Worm (Caenorhabditis elegans): ENCODE data around the gene nas-22.
A peak's percentile ranks its signal among the peaks of the same experiment; 100 is the strongest.

nas-22 gene

DNA sequence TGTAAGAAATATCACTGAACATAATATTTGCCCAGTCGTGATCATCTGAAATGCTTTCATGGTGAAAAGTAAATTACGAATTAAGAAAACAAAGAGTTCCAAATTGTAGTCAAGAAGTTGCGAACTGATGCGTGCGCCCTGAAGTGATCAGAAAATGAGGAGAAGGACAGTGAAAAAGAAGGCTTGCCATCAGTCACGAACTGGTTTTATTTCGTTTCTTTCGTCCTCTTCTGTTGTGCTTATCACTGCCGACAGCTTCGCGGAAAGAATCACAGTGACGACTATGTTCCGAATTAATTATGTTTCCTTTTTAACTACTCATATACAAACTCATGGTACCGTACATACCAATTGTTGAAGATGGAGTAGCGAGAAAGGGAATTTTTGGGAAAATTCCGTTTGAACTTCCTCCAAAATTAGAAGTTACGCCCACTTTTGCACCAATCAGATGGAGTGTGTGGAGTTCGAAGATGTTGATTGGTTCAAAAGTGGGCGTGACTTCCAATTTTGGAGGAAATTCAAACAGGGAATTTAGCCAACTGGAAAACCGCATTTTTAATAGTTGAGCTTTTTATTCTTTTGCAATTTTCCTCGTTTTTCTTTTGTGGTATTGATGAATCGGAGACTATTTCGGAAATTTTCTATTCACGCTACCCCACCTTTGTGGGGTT lies 28.7 kb downstream of the nas-22 start, which contains the start of gene C55A6.12:
Gene C55A6.12 (minus strand): TSS at position 51 of the 671 bp plus-strand sequence.
- 0 out of 2 replicates have a peak, but pooled peaks have one; percentile 32 for TF ChIP-seq ztf-23 (GFP tag; IDR thresholded peaks at IDR 0.05)
- TF ChIP-seq ztf-29 (GFP tag; IDR thresholded peaks at IDR 0.05), result no peak

DNA sequence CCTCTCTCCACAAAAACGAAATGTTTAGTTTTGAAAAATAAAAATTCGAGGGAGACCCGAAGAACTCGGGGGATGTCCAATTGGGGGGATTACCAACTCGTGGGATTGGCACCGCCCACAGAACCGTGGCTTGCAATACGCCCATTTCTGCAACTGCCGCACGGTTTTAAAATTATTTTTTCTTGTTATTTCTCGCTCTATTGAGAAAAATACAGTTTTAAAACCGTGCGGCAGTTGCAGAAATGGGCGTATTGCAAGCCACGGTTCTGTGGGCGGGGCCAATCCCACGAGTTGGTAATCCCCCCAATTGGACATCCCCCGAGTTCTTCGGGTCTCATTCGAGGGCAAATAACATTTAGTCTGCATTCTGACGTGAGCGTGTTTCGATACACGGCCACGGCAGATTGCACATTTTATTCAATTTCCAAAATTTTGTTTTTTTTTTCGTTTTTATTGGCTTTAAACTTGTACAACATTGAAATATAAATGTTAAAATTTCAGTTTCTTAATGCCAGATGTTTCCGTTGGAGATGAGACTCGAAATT lies 30.4 kb downstream of the nas-22 start, which contains the start of the genes C55A6.1 and C55A6.10:
Gene C55A6.1 (minus strand): TSS at position 116 of the 545 bp plus-strand sequence.
Gene C55A6.10 (plus strand): TSS at position 495 of the 545 bp plus-strand sequence.
- peak; percentile 68; the same call in 1 of the 2 replicates for TF ChIP-seq ztf-23 (GFP tag; IDR thresholded peaks at IDR 0.05)
- 0 out of 2 replicates have a peak, but pooled peaks have one; percentile 39 for TF ChIP-seq tab-1 (GFP tag; IDR thresholded peaks at IDR 0.05)
- TF ChIP-seq flt-1 (GFP tag; IDR thresholded peaks at IDR 0.05), result 0 out of 2 replicates have a peak, but pooled peaks have one; percentile 24
- peak; percentile 1 for TF ChIP-seq cog-1 (tag; optimal IDR thresholded peaks at IDR 0.05)

DNA sequence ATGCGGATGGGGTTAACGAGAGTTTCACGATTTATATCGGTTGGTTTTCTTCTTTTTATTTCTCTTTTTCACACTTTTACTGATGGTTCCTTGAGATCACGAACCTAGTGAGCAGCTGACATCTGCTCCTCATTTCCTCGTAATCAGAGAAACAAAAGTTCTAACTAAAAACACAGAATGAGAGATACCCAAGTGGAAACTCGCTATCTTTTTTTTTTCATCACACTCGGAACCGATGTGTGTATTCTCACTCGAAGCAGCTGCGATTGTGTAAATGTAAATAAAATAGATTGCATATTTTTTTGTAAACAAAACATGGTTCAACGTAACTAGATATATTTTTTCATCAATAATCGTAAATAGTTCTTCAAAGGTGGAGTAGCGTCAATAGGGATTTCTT lies 31.8 kb downstream of the nas-22 start:
- TF ChIP-seq cog-1 (tag; optimal IDR thresholded peaks at IDR 0.05) (no peak), ref-1 (GFP tag; conservative IDR thresholded peaks at IDR 0.05) (no peak), med-1 (GFP tag; optimal IDR thresholded peaks at IDR 0.05; ENCODE audit: insufficient read depth) (no peak), ztf-23 (GFP tag; IDR thresholded peaks at IDR 0.05) (no peak), ztf-29 (GFP tag; IDR thresholded peaks at IDR 0.05) (no peak), flt-1 (GFP tag; IDR thresholded peaks at IDR 0.05) (no peak), T22C8.4 (GFP tag; IDR thresholded peaks at IDR 0.05) (no peak), klf-2 (GFP tag; conservative IDR thresholded peaks at IDR 0.05) (no peak), tab-1 (GFP tag; IDR thresholded peaks at IDR 0.05) (no peak)

DNA sequence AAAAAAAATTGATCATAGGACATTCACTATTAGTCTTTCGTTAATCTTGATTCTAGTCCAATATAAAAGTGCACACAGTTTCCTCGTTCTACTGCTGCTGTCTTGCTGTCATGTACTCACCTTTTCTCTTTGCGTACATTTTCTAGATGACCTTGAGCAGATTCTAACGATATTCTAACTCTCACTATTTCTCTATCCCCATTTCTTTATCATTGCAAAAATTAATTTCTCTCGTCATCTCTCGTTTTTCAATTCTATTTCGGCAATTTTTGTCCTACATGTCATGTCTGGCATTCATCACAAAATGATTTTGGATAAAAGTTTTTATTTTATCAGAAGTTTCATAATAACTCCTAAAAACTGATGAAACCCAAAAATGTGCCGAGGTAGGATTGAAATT lies 34.3 kb downstream of the nas-22 start, which contains the start of gene ttll-5:
Gene ttll-5 (plus strand): TSS at position 288 of the 400 bp plus-strand sequence.
- TF ChIP-seq flt-1 (GFP tag; IDR thresholded peaks at IDR 0.05) (no peak), ref-1 (GFP tag; conservative IDR thresholded peaks at IDR 0.05) (no peak), T22C8.4 (GFP tag; IDR thresholded peaks at IDR 0.05) (no peak), cog-1 (tag; optimal IDR thresholded peaks at IDR 0.05) (no peak), ztf-29 (GFP tag; IDR thresholded peaks at IDR 0.05) (no peak), tab-1 (GFP tag; IDR thresholded peaks at IDR 0.05) (no peak), ztf-23 (GFP tag; IDR thresholded peaks at IDR 0.05) (no peak), klf-2 (GFP tag; conservative IDR thresholded peaks at IDR 0.05) (no peak), med-1 (GFP tag; optimal IDR thresholded peaks at IDR 0.05; ENCODE audit: insufficient read depth) (no peak)

DNA sequence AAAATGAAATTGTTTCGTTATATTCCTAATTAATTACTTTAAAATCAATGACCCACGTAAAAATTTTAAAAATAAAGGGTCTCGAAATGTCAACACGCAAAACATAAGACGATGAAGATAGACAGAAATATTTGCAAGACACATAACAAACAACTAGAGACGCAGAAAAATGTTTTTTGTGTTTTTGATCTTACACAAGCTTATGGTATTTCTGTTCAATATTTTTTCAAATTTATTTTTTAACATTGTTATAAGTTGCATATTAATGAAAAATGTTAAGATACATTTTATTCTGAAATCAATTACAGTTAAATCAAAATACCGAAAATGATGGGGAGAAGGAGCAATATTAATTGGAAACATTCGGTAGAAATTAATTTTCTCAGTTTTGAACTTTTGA lies 38.9 kb downstream of the nas-22 start, which contains the start of gene C55A6.3:
Gene C55A6.3 (minus strand): TSS at position 101 of the 400 bp plus-strand sequence.
- TF ChIP-seq klf-2 (GFP tag; conservative IDR thresholded peaks at IDR 0.05) (no peak), med-1 (GFP tag; optimal IDR thresholded peaks at IDR 0.05; ENCODE audit: insufficient read depth) (no peak), T22C8.4 (GFP tag; IDR thresholded peaks at IDR 0.05) (no peak), ref-1 (GFP tag; conservative IDR thresholded peaks at IDR 0.05) (no peak), flt-1 (GFP tag; IDR thresholded peaks at IDR 0.05) (no peak), tab-1 (GFP tag; IDR thresholded peaks at IDR 0.05) (no peak), ztf-23 (GFP tag; IDR thresholded peaks at IDR 0.05) (no peak)

DNA sequence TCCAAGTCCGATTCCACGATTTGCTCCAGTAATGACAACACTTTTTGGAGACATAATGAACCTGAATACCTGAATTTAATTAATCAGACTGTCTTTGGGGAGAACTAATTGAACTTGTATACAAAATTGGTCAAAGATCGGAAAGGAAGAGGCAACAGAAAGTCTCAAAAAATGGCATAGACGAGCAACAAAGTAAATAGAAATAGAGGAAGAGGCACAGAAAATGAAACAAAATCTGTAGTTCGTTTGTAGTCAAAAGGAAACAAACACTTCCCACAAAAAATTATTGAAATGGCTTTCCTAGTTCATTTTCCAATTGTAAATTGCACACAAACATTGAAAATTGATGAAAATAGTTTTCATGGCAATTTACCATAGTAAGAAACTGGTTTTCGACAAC lies 40.2 kb downstream of the nas-22 start, which contains the start of gene C55A6.6:
Gene C55A6.6 (minus strand): TSS at position 61 of the 400 bp plus-strand sequence.
- no peak for TF ChIP-seq cog-1 (tag; optimal IDR thresholded peaks at IDR 0.05)
- TF ChIP-seq flt-1 (GFP tag; IDR thresholded peaks at IDR 0.05), result no peak
- TF ChIP-seq ztf-29 (GFP tag; IDR thresholded peaks at IDR 0.05), result no peak
- no peak for TF ChIP-seq ztf-23 (GFP tag; IDR thresholded peaks at IDR 0.05)
- TF ChIP-seq ref-1 (GFP tag; conservative IDR thresholded peaks at IDR 0.05), result no peak
- no peak for TF ChIP-seq T22C8.4 (GFP tag; IDR thresholded peaks at IDR 0.05)
- no peak for TF ChIP-seq med-1 (GFP tag; optimal IDR thresholded peaks at IDR 0.05; ENCODE audit: insufficient read depth)
- TF ChIP-seq klf-2 (GFP tag; conservative IDR thresholded peaks at IDR 0.05), result no peak
- TF ChIP-seq tab-1 (GFP tag; IDR thresholded peaks at IDR 0.05), result no peak

DNA sequence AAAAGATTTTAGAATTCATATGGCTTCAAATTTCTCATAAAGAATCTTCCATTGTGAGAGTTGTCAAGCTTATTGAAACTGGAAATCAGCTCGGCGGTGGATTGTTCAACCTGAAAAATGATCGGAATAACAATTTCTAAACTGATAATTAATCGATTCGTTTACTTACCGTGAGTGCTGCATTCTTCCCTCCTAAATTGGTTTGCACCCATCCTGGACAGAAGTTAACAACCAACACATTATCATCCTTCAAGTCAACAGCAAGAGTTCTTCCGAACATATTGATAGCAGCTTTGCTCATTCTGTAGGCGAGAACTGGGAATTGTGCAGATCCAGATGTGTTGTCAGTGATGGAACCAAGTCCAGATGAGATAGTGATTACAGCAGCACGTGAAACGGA lies 40.6 kb downstream of the nas-22 start:
- TF ChIP-seq ztf-29 (GFP tag; IDR thresholded peaks at IDR 0.05), result no peak
- no peak for TF ChIP-seq flt-1 (GFP tag; IDR thresholded peaks at IDR 0.05)
- TF ChIP-seq ref-1 (GFP tag; conservative IDR thresholded peaks at IDR 0.05), result no peak
- TF ChIP-seq med-1 (GFP tag; optimal IDR thresholded peaks at IDR 0.05; ENCODE audit: insufficient read depth), result no peak
- TF ChIP-seq ztf-23 (GFP tag; IDR thresholded peaks at IDR 0.05), result no peak
- no peak for TF ChIP-seq T22C8.4 (GFP tag; IDR thresholded peaks at IDR 0.05)
- no peak for TF ChIP-seq tab-1 (GFP tag; IDR thresholded peaks at IDR 0.05)
- TF ChIP-seq cog-1 (tag; optimal IDR thresholded peaks at IDR 0.05), result no peak
- no peak for TF ChIP-seq klf-2 (GFP tag; conservative IDR thresholded peaks at IDR 0.05)

DNA sequence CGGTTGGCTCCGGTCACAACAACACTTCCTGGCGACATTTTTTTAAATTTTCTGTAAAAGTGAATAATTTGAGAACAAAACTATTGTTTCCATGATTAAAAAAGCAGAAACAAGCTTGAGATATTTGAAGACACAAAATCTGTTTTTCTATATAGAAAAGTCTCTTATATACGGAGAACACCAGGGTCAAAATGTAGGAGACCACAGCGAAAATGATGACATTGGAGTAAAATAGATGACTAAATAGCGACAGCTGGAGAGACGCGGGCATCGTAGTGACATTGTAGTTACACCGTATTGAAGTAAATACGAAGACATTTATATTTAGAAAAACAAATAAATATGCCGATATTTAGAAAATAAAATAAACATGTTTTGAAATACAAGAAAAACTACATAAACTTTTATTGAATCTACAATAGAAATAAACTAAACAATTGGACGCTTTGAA lies 41.7 kb downstream of the nas-22 start, which contains the start of gene sdz-8:
Gene sdz-8 (minus strand): TSS at position 51 of the 451 bp plus-strand sequence.
- TF ChIP-seq ref-1 (GFP tag; conservative IDR thresholded peaks at IDR 0.05) (no peak), ztf-29 (GFP tag; IDR thresholded peaks at IDR 0.05) (no peak), flt-1 (GFP tag; IDR thresholded peaks at IDR 0.05) (no peak), klf-2 (GFP tag; conservative IDR thresholded peaks at IDR 0.05) (no peak)

DNA sequence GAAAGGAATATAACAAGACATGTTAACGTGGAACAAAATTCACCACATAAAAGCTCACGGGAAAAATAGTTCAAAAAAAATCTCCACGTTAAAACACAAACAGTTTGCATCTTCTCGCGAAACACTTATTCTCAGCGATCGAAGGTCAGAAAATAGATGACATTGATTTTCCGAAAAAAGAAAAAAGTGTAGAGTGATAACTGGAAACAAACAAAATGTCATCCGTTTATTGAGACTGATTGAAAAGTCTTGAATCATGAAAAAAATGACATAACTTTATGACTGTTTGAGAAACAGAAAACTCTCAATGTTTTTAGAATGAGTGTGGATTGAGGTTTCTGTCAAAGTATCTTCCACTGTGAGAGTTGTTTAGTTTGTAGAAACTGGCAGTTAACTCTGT lies 43.3 kb downstream of the nas-22 start, which contains the start of gene C55A6.4:
Gene C55A6.4 (minus strand): TSS at position 101 of the 400 bp plus-strand sequence.
- TF ChIP-seq T22C8.4 (GFP tag; IDR thresholded peaks at IDR 0.05) (no peak), cog-1 (tag; optimal IDR thresholded peaks at IDR 0.05) (no peak), med-1 (GFP tag; optimal IDR thresholded peaks at IDR 0.05; ENCODE audit: insufficient read depth) (no peak), ref-1 (GFP tag; conservative IDR thresholded peaks at IDR 0.05) (no peak), ztf-29 (GFP tag; IDR thresholded peaks at IDR 0.05) (no peak), klf-2 (GFP tag; conservative IDR thresholded peaks at IDR 0.05) (no peak), flt-1 (GFP tag; IDR thresholded peaks at IDR 0.05) (no peak), ztf-23 (GFP tag; IDR thresholded peaks at IDR 0.05) (no peak), tab-1 (GFP tag; IDR thresholded peaks at IDR 0.05) (no peak)
